Worm (Caenorhabditis elegans) whole organism, L4 larva: Measurements from ENCODE around the gene mps-4.
A peak's percentile ranks its signal among the peaks of the same experiment; 100 is the strongest.

ENCODE experiments used
- F37D6.2 ChIP-seq: sonication (generic microtip); optimal IDR thresholded peaks from 2 replicates; lab custom pipeline; 2016; ENCODE audit warnings: mild to moderate bottlenecking, missing genetic modification characterization, missing compliant biosample characterization
- T26A8.4 ChIP-seq: fragments of 200-800 bp; sonication (Bioruptor generic); IDR thresholded peaks from 2 replicates; pipeline ENCODE4 v1.3.6; 2022; ENCODE audit warnings: missing genetic modification characterization, missing compliant biosample characterization
- Y48G9A.11 ChIP-seq: fragments of 200-800 bp; sonication (Bioruptor generic); IDR thresholded peaks from 2 replicates; pipeline ENCODE4 v1.3.6; 2022; ENCODE audit warnings: missing genetic modification reagents, missing genetic modification characterization, missing compliant biosample characterization
- aha-1 ChIP-seq: fragments of 150-350 bp; peaks from one replicate; lab custom pipeline; 2014; ENCODE audit warnings: missing biosample characterization, missing genetic modification characterization
- aly-2 ChIP-seq: sonication (generic microtip); optimal IDR thresholded peaks from 2 replicates; lab custom pipeline; 2018; ENCODE audit warnings: missing biosample characterization, missing genetic modification characterization
- ama-1 ChIP-seq: fragments of 150-350 bp; optimal IDR thresholded peaks from 2 replicates; lab custom pipeline; 2014; ENCODE audit warnings: inconsistent platforms, mixed read lengths
- attf-4 ChIP-seq: sonication (generic microtip); optimal IDR thresholded peaks from 3 replicates; lab custom pipeline; 2017; ENCODE audit warnings: missing biosample characterization, missing genetic modification characterization
- ceh-20 ChIP-seq: fragments of 200-800 bp; sonication (Bioruptor generic); IDR thresholded peaks from 2 replicates; pipeline ENCODE4 v1.3.6; 2022; ENCODE audit warnings: missing genetic modification reagents, missing genetic modification characterization, missing compliant biosample characterization
- ceh-28 ChIP-seq: fragments of 150-350 bp; optimal IDR thresholded peaks from 2 replicates; lab custom pipeline; 2014; ENCODE audit warnings: missing biosample characterization, missing genetic modification reagents, missing genetic modification characterization
- ceh-32 ChIP-seq: sonication (generic microtip); optimal IDR thresholded peaks from 2 replicates; lab custom pipeline; 2016; ENCODE audit warnings: mild to moderate bottlenecking, missing genetic modification characterization, missing compliant biosample characterization; ENCODE audit not compliant: poor library complexity
- ceh-44 ChIP-seq: fragments of 200-800 bp; sonication (Bioruptor generic); IDR thresholded peaks from 2 replicates; pipeline ENCODE4 v1.3.6; 2022; ENCODE audit warnings: missing genetic modification reagents, missing genetic modification characterization, missing compliant biosample characterization
- ceh-62 ChIP-seq: sonication (generic microtip); optimal IDR thresholded peaks from 2 replicates; lab custom pipeline; 2017; ENCODE audit warnings: missing biosample characterization, missing genetic modification characterization
- ces-1 ChIP-seq: fragments of 150-350 bp; sonication (generic microtip); optimal IDR thresholded peaks from 4 replicates; lab custom pipeline; 2014; ENCODE audit warnings: missing biosample characterization, missing genetic modification reagents, missing genetic modification characterization
- daf-12 ChIP-seq: fragments of 150-350 bp; optimal IDR thresholded peaks from 2 replicates; lab custom pipeline; 2014; ENCODE audit warnings: missing biosample characterization, missing genetic modification reagents, missing genetic modification characterization
- daf-16 ChIP-seq, 3 experiments: sonication (generic microtip); optimal IDR thresholded peaks; 2 replicates each; lab custom pipeline; 2016 to 2017; ENCODE audit warnings: missing genetic modification characterization in 3 of 3, missing genetic modification reagents in 3 of 3, mild to moderate bottlenecking in 2 of 3, missing compliant biosample characterization in 2 of 3, missing biosample characterization in 1 of 3, moderate library complexity in 1 of 3
- daf-8 ChIP-seq: fragments of 200-800 bp; sonication (Bioruptor generic); IDR thresholded peaks from 2 replicates; pipeline ENCODE4 v1.3.6; 2022; ENCODE audit warnings: missing genetic modification characterization, missing compliant biosample characterization
- dmd-6 ChIP-seq: fragments of 200-800 bp; sonication (Bioruptor generic); IDR thresholded peaks from 2 replicates; pipeline ENCODE4 v1.3.6; 2022; ENCODE audit warnings: missing genetic modification reagents, missing genetic modification characterization, missing compliant biosample characterization
- dmd-8 ChIP-seq: fragments of 200-800 bp; sonication (Bioruptor generic); IDR thresholded peaks from 2 replicates; pipeline ENCODE4 v1.3.6; 2022; ENCODE audit warnings: missing genetic modification characterization, missing compliant biosample characterization
- dve-1 ChIP-seq: sonication (generic microtip); optimal IDR thresholded peaks from 2 replicates; lab custom pipeline; 2017; ENCODE audit warnings: antibody characterized with exemption, mild to moderate bottlenecking, missing genetic modification characterization, missing compliant biosample characterization; ENCODE audit not compliant: insufficient read depth
- egl-43 ChIP-seq: fragments of 200-800 bp; sonication (Bioruptor generic); IDR thresholded peaks from 2 replicates; pipeline ENCODE4 v1.3.6; 2022; ENCODE audit warnings: missing genetic modification reagents, missing genetic modification characterization, missing compliant biosample characterization
- fkh-10 ChIP-seq: fragments of 150-350 bp; optimal IDR thresholded peaks from 2 replicates; lab custom pipeline; 2014; ENCODE audit warnings: missing biosample characterization, missing genetic modification reagents, missing genetic modification characterization
- hif-1 ChIP-seq, 2 experiments: sonication (generic microtip); optimal IDR thresholded peaks; 2 replicates each; lab custom pipeline; 2016 to 2017; ENCODE audit warnings: missing compliant biosample characterization in 2 of 2, missing genetic modification characterization in 2 of 2, missing genetic modification reagents in 2 of 2, missing genotype in 2 of 2, mild to moderate bottlenecking in 1 of 2
- hlh-11 ChIP-seq: fragments of 200-800 bp; sonication (Bioruptor generic); optimal IDR thresholded peaks from 2 replicates; lab custom pipeline; 2018; ENCODE audit warnings: mild to moderate bottlenecking, missing genetic modification characterization, missing compliant biosample characterization
- lim-7 ChIP-seq: fragments of 200-800 bp; sonication (Bioruptor generic); IDR thresholded peaks from 2 replicates; pipeline ENCODE4 v1.3.6; 2022; ENCODE audit warnings: missing genetic modification characterization, missing compliant biosample characterization
- lin-13 ChIP-seq: fragments of 150-350 bp; optimal IDR thresholded peaks from 2 replicates; lab custom pipeline; 2014; ENCODE audit warnings: missing biosample characterization, missing genetic modification reagents, missing genetic modification characterization
- madf-5 ChIP-seq, 2 experiments: fragments of 200-800 bp; sonication (Bioruptor generic); IDR thresholded peaks; 2 replicates each; pipeline ENCODE4 v1.3.6; 2022; ENCODE audit warnings: missing compliant biosample characterization in 2 of 2, missing genetic modification characterization in 2 of 2
- mdt-29 ChIP-seq: fragments of 200-800 bp; sonication (Bioruptor generic); IDR thresholded peaks from 2 replicates; pipeline ENCODE4 v1.3.6; 2022; ENCODE audit warnings: missing genetic modification reagents, missing genetic modification characterization, missing compliant biosample characterization
- mep-1 ChIP-seq: fragments of 150-350 bp; sonication (generic microtip); optimal IDR thresholded peaks from 3 replicates; lab custom pipeline; 2014; ENCODE audit warnings: missing biosample characterization, missing genetic modification characterization
- mxl-2 ChIP-seq: fragments of 200-800 bp; sonication (Bioruptor generic); conservative IDR thresholded peaks from 2 replicates; pipeline ENCODE4 v1.3.6; 2022; ENCODE audit warnings: missing genetic modification reagents, missing genetic modification characterization, missing compliant biosample characterization
- mxl-3 ChIP-seq: fragments of 200-800 bp; sonication (Bioruptor generic); optimal IDR thresholded peaks from 2 replicates; lab custom pipeline; 2018; ENCODE audit warnings: mild to moderate bottlenecking, missing genetic modification characterization, missing compliant biosample characterization
- nhr-10 ChIP-seq: fragments of 150-350 bp; optimal IDR thresholded peaks from 2 replicates; lab custom pipeline; 2014; ENCODE audit warnings: missing biosample characterization, missing genetic modification characterization
- nhr-111 ChIP-seq: fragments of 200-800 bp; sonication (Bioruptor generic); optimal IDR thresholded peaks from 2 replicates; lab custom pipeline; 2018; ENCODE audit warnings: mild to moderate bottlenecking, missing genetic modification characterization, missing compliant biosample characterization
- nhr-25 ChIP-seq: sonication (generic microtip); optimal IDR thresholded peaks from 2 replicates; lab custom pipeline; 2017; ENCODE audit warnings: missing genetic modification characterization, mild to moderate bottlenecking, missing compliant biosample characterization, antibody characterized with exemption, moderate library complexity, borderline replicate concordance; ENCODE audit not compliant: insufficient read depth
- nhr-28 ChIP-seq: fragments of 150-350 bp; optimal IDR thresholded peaks from 2 replicates; lab custom pipeline; 2014; ENCODE audit warnings: missing biosample characterization, missing genetic modification characterization
- nhr-6 ChIP-seq: fragments of 150-350 bp; optimal IDR thresholded peaks from 2 replicates; lab custom pipeline; 2014; ENCODE audit warnings: missing biosample characterization, missing genetic modification characterization
- pqm-1 ChIP-seq: sonication (generic microtip); optimal IDR thresholded peaks from 2 replicates; lab custom pipeline; 2017; ENCODE audit warnings: missing biosample characterization, missing genetic modification characterization
- rbr-2 ChIP-seq: sonication (generic microtip); optimal IDR thresholded peaks from 2 replicates; lab custom pipeline; 2016; ENCODE audit warnings: missing genotype, missing genetic modification characterization, missing compliant biosample characterization
- set-16 ChIP-seq: fragments of 200-800 bp; sonication (Bioruptor generic); IDR thresholded peaks from 2 replicates; pipeline ENCODE4 v1.3.6; 2022; ENCODE audit warnings: missing genetic modification reagents, missing genetic modification characterization, missing compliant biosample characterization
- snpc-1.2 ChIP-seq: fragments of 200-800 bp; sonication (Bioruptor generic); IDR thresholded peaks from 2 replicates; pipeline ENCODE4 v1.3.6; 2022; ENCODE audit warnings: missing genetic modification reagents, missing genetic modification characterization, missing compliant biosample characterization
- unc-130 ChIP-seq: sonication (generic microtip); optimal IDR thresholded peaks from 2 replicates; lab custom pipeline; 2016; ENCODE audit warnings: missing genetic modification reagents, missing genetic modification characterization, missing compliant biosample characterization
- unc-39 ChIP-seq: sonication (generic microtip); optimal IDR thresholded peaks from 2 replicates; lab custom pipeline; 2017; ENCODE audit warnings: missing biosample characterization, missing genetic modification characterization
- unc-62 ChIP-seq, 3 experiments: fragments of 150-350 bp in 1 of 3; sonication (generic microtip); optimal IDR thresholded peaks in 2 of 3; peaks in 1 of 3; 1 replicate in 1 of 3; 2 replicates in 2 of 3; lab custom pipeline; 2014 to 2017; ENCODE audit warnings: missing biosample characterization in 3 of 3, missing genetic modification characterization in 3 of 3, missing genetic modification reagents in 3 of 3, missing genotype in 1 of 3
- vab-7 ChIP-seq: fragments of 200-800 bp; sonication (Bioruptor generic); IDR thresholded peaks from 2 replicates; pipeline ENCODE4 v1.3.6; 2022; ENCODE audit warnings: missing genetic modification reagents, missing genetic modification characterization, missing compliant biosample characterization

mps-4 gene

ce11 chrIII:8240948-8241347 is 30.6 kb downstream of the mps-4 start:
- TF ChIP-seq unc-62 (GFP tag; optimal IDR thresholded peaks at IDR 0.05 in 1 of 2; lab: Kevin White, UChicago) = peak in 1 of 2 experiments; percentile 95
- TF ChIP-seq unc-62 (tag; optimal IDR thresholded peaks at IDR 0.05; lab: Kevin White, UChicago) = no peak
- no peak for TF ChIP-seq attf-4 (tag; lab: Kevin White, UChicago)
- no peak for TF ChIP-seq T26A8.4

DNA sequence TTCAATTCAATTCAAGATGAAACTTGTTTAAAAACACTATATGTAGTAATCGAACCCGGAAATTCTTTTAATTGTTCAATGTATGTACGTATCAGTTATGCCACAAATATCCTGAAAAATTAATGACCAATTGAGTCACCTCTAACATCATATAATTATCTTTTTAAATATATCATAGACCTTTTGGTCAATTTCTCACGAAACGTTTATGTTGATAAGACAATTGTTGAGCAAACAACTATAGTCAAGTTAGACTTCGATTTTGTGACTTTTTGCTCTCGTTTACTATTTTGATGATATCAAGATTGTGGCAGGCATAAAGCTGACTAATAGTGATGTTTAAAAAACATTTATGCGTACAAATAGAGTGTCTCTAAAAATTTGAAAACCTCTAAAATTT is 31.3 kb downstream of the mps-4 start:
- TF ChIP-seq nhr-28 (tag; lab: Kevin White, UChicago) (peak; percentile 22), hlh-11 (peak; percentile 11), dve-1 (peak; percentile 1), daf-16 (GFP tag; optimal IDR thresholded peaks at IDR 0.05; lab: Kevin White, UChicago) (no peak), daf-16 (tag; optimal IDR thresholded peaks at IDR 0.05; lab: Kevin White, UChicago) (peak; percentile 58), pqm-1 (tag; lab: Kevin White, UChicago) (peak; percentile 13), ama-1 (lab: Kevin White, UChicago) (no peak)

ce11 chrIII:8239325-8239724 is 32.3 kb downstream of the mps-4 start, which contains the start of gene tsp-1:
TSS of gene tsp-1 (minus strand) at chrIII:8239423.
- no peak for TF ChIP-seq ces-1 (GFP tag; lab: Kevin White, UChicago)
- TF ChIP-seq hif-1 (tag; optimal IDR thresholded peaks at IDR 0.05; lab: Kevin White, UChicago) = no peak
- TF ChIP-seq snpc-1.2 (GFP tag; lab: Robert Waterston, UW) = no peak
- no peak for TF ChIP-seq ceh-32 (tag; lab: Kevin White, UChicago)
- no peak for TF ChIP-seq madf-5 (GFP tag; IDR thresholded peaks at IDR 0.05; lab: Robert Waterston, UW)
- TF ChIP-seq nhr-28 (tag; lab: Kevin White, UChicago) = peak; percentile 27
- no peak for TF ChIP-seq unc-62 (GFP tag; optimal IDR thresholded peaks at IDR 0.05 in 1 of 2; lab: Kevin White, UChicago)
- no peak for TF ChIP-seq unc-62 (tag; optimal IDR thresholded peaks at IDR 0.05; lab: Kevin White, UChicago)
- TF ChIP-seq aha-1 (tag; lab: Kevin White, UChicago) = no peak
- TF ChIP-seq attf-4 (tag; lab: Kevin White, UChicago) = no peak
- TF ChIP-seq daf-16 (GFP tag; optimal IDR thresholded peaks at IDR 0.05; lab: Kevin White, UChicago) = no peak
- peak; percentile 35 for TF ChIP-seq daf-16 (tag; optimal IDR thresholded peaks at IDR 0.05; lab: Kevin White, UChicago)
- TF ChIP-seq egl-43 (GFP tag; lab: Robert Waterston, UW) = no peak
- no peak for TF ChIP-seq vab-7
- peak; percentile 55 for TF ChIP-seq pqm-1 (tag; lab: Kevin White, UChicago)
- no peak for TF ChIP-seq ceh-62 (tag; lab: Kevin White, UChicago)
- TF ChIP-seq F37D6.2 (tag; lab: Kevin White, UChicago) = no peak
- no peak for TF ChIP-seq dmd-8 (GFP tag; lab: Robert Waterston, UW)
- TF ChIP-seq nhr-25 (tag; lab: Kevin White, UChicago) = no peak

- no peak for TF ChIP-seq unc-39
- no peak for TF ChIP-seq lin-13 (GFP tag; lab: Kevin White, UChicago)
- TF ChIP-seq set-16 = no peak
- no peak for TF ChIP-seq mxl-2
- no peak for TF ChIP-seq madf-5 (GFP tag; IDR thresholded peaks at IDR 0.05; lab: Robert Waterston, UW)
- TF ChIP-seq ceh-20 (GFP tag; lab: Robert Waterston, UW) = no peak
- TF ChIP-seq vab-7 = no peak
- no peak for TF ChIP-seq mxl-3 (GFP tag; lab: Kevin White, UChicago)
- no peak for TF ChIP-seq rbr-2
- no peak for TF ChIP-seq lim-7
- TF ChIP-seq ceh-44 (GFP tag; lab: Robert Waterston, UW) = no peak
- TF ChIP-seq aly-2 (tag; lab: Kevin White, UChicago) = no peak
- no peak for TF ChIP-seq nhr-6
- no peak for TF ChIP-seq nhr-111
- TF ChIP-seq Y48G9A.11 = no peak
- TF ChIP-seq unc-130 = no peak
- TF ChIP-seq ces-1 (GFP tag; lab: Kevin White, UChicago) = no peak
- TF ChIP-seq daf-12 (tag; lab: Kevin White, UChicago) = no peak
- no peak for TF ChIP-seq daf-16 (GFP tag; optimal IDR thresholded peaks at IDR 0.05; lab: Kevin White, UChicago)
- peak; percentile 73 for TF ChIP-seq daf-16 (tag; optimal IDR thresholded peaks at IDR 0.05; lab: Kevin White, UChicago)
- peak; percentile 76 for TF ChIP-seq dve-1
- TF ChIP-seq nhr-25 (tag; lab: Kevin White, UChicago) = no peak
- TF ChIP-seq daf-8 (GFP tag; lab: Robert Waterston, UW) = no peak
- no peak for TF ChIP-seq mdt-29 (GFP tag; lab: Robert Waterston, UW)
- TF ChIP-seq nhr-10 = no peak
- TF ChIP-seq ceh-32 (tag; lab: Kevin White, UChicago) = no peak
- no peak for TF ChIP-seq mep-1 (tag; lab: Kevin White, UChicago)
- no peak for TF ChIP-seq fkh-10 (GFP tag; lab: Kevin White, UChicago)
- TF ChIP-seq dmd-6 (GFP tag; lab: Robert Waterston, UW) = peak; percentile 84
- no peak for TF ChIP-seq ceh-28 (tag; lab: Kevin White, UChicago)
These were observed 33.7 kb downstream of the mps-4 start, which contains the start of gene tsp-2 for ce11 chrIII:8237827-8238226. TSS of gene tsp-2 (minus strand) at chrIII:8237935.
